Fruit fly (Drosophila melanogaster) Kc167 (cell line): ENCODE measurements around the gene CG33679.

Experiments used
- Myc ChIP-seq: fragments of >200 bp; optimal IDR thresholded peaks from 2 replicates; lab custom pipeline; 2017; ENCODE audit warnings: missing external identifiers
- Sin3A ChIP-seq: fragments of >200 bp; optimal IDR thresholded peaks from 2 replicates; lab custom pipeline; 2018; ENCODE audit warnings: missing external identifiers
- h ChIP-seq: fragments of >200 bp; optimal IDR thresholded peaks from 3 replicates; lab custom pipeline; 2018; ENCODE audit warnings: missing external identifiers
- insv ChIP-seq: fragments of >200 bp; optimal IDR thresholded peaks from 3 replicates; lab custom pipeline; 2018; ENCODE audit warnings: missing external identifiers
- psq ChIP-seq: fragments of >200 bp; optimal IDR thresholded peaks from 2 replicates; lab custom pipeline; 2017; ENCODE audit warnings: missing external identifiers
- ttk ChIP-seq: sonication (Bioruptor generic); optimal IDR thresholded peaks from 2 replicates; lab custom pipeline; 2017; ENCODE audit warnings: missing external identifiers

CG33679 gene

DNA sequence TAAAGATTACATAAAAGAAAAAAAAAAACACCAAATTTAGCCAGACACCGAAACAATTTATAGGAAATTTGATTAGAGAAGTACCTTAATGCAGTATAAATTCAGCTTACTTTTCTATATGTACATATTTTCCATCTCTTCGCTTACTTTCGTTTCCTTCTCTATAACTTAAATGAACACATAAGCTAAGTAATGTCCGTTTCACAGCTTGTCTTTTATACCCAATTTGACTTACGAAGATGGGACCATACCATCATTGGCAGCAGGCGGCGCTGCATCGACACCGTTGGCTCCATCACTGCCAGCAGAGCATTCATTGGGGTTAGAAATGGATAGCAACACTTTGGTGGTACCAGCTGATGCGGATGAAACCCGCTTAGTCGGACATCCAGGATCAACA, 12.1 kb downstream of the CG33679 start, which contains the start of gene vig:
TSS of gene vig (minus strand) at position 101 of the 400 bp plus-strand sequence.
- TF ChIP-seq insv (lab: Kevin White, UChicago) (no peak), Sin3A (lab: Kevin White, UChicago) (no peak), h (lab: Kevin White, UChicago) (no peak)

DNA sequence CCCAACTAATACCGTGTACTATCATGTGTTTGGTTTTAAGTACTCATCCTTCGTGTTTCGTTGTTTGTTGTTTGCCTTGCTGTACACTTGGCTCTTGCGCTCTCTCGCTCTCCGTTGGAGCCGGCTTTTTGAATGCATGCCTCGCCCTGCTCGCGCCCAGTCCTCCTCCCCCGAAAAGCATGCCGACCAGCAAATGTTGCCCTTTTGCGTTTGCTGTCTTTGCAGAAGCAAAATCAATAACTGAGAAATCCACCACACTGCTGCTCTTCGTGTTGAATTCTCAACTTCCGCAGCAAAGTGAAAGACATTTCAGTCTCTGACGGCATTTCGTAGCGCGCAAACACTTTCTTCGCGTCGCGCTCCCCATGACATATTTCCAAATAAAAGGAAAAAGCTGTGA, 16.4 kb downstream of the CG33679 start, which contains the start of gene wwk:
TSS of gene wwk (plus strand) at position 312 of the 400 bp plus-strand sequence.
- TF ChIP-seq psq (no peak), insv (lab: Kevin White, UChicago) (no peak), ttk (lab: Kevin White, UChicago) (no peak), h (lab: Kevin White, UChicago) (no peak), Sin3A (lab: Kevin White, UChicago) (no peak), Myc (lab: Kevin White, UChicago) (no peak)

DNA sequence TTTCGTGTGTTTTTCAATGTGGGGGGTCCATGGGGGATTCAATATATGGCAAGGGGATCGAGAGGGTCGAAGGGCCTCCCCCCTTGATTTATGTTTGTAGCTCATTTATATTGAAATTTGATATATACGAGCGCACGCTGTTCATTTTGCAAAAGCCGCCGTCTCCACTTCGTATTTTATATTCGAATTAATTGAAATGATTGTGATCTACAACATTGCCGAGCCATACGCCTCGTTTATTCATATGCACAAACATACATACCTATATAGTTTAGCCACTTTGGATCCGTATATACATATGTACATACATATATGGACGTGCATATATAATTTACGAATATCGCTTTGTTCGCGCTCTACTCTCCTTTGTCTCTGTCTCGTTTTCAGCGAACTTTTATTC, 48.0 kb downstream of the CG33679 start:
- TF ChIP-seq Myc (lab: Kevin White, UChicago) = no peak
- no peak for TF ChIP-seq Sin3A (lab: Kevin White, UChicago)
- TF ChIP-seq ttk (lab: Kevin White, UChicago) = no peak
- no peak for TF ChIP-seq psq

DNA sequence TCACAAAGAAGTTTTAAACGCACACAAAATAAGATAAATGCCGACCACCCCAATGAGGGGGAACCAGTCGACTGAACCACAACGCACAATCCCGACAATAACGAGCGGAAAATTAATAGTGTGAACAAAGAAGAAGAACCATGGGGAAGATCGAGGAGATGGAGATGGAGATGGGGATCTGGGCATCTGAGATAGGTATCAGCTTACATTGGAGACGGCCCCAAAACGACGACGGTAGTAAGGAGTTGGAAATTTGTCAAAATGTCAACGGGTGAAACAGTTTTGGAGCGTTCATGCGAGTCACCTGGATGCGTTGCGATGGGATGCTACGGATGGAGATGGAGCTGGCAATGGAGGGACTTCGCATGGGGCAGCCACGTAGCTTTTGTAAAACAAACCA, 49.1 kb downstream of the CG33679 start:
- TF ChIP-seq Myc (lab: Kevin White, UChicago) = no peak
- no peak for TF ChIP-seq Sin3A (lab: Kevin White, UChicago)
- TF ChIP-seq psq = no peak
- no peak for TF ChIP-seq ttk (lab: Kevin White, UChicago)
